Worm (Caenorhabditis elegans) whole organism, L4 larva: Measurements from ENCODE around the gene gem-1.

ENCODE experiments used
- F37D6.2 ChIP-seq: sonication (generic microtip); optimal IDR thresholded peaks from 2 replicates; lab custom pipeline; 2016; ENCODE audit warnings: mild to moderate bottlenecking, missing genetic modification characterization, missing compliant biosample characterization
- aly-2 ChIP-seq: sonication (generic microtip); optimal IDR thresholded peaks from 2 replicates; lab custom pipeline; 2018; ENCODE audit warnings: missing biosample characterization, missing genetic modification characterization
- egl-43 ChIP-seq: fragments of 200-800 bp; sonication (Bioruptor generic); IDR thresholded peaks from 2 replicates; pipeline ENCODE4 v1.3.6; 2022; ENCODE audit warnings: missing genetic modification reagents, missing genetic modification characterization, missing compliant biosample characterization
- jun-1 ChIP-seq: fragments of 150-350 bp; optimal IDR thresholded peaks from 2 replicates; lab custom pipeline; 2014; ENCODE audit warnings: missing biosample characterization, missing genetic modification reagents, missing genetic modification characterization
- lin-13 ChIP-seq: fragments of 150-350 bp; optimal IDR thresholded peaks from 2 replicates; lab custom pipeline; 2014; ENCODE audit warnings: missing biosample characterization, missing genetic modification reagents, missing genetic modification characterization
- nhr-42 ChIP-seq: fragments of 200-800 bp; sonication (Bioruptor generic); IDR thresholded peaks from 2 replicates; pipeline ENCODE4 v1.3.6; 2022; ENCODE audit warnings: missing genetic modification characterization, missing compliant biosample characterization
- skn-1 ChIP-seq: fragments of 150-350 bp; optimal IDR thresholded peaks from 2 replicates; lab custom pipeline; 2014; ENCODE audit warnings: missing biosample characterization, missing genetic modification characterization

DNA sequence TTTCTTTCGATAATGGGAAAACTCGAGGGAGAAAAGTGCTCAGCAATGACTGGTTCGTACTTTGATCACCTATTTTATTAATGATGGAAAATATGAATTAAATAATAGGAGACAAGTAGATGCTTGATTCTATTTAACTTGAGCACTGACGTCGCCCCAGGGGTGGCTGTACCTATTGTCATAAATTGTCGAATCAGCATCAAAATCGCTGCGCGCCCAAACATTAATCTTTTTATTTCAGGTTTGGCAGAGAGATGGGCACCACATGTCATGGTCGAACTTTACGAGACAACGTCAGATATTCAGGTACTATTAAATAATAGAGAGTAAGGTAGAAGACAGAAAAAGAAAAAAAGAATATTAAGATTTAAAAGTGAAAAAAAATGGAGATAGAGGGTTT, 52.5 kb downstream of the gem-1 start:
- TF ChIP-seq F37D6.2 (tag; lab: Kevin White, UChicago) (no peak), jun-1 (no peak), aly-2 (tag; lab: Kevin White, UChicago) (no peak), skn-1 (tag; lab: Kevin White, UChicago) (no peak), lin-13 (GFP tag; lab: Kevin White, UChicago) (no peak), nhr-42 (GFP tag; lab: Robert Waterston, UW) (no peak), egl-43 (GFP tag; lab: Robert Waterston, UW) (no peak)
